Fruit fly (Drosophila melanogaster): Measurements from ENCODE around the gene asun.

The asun gene

DNA sequence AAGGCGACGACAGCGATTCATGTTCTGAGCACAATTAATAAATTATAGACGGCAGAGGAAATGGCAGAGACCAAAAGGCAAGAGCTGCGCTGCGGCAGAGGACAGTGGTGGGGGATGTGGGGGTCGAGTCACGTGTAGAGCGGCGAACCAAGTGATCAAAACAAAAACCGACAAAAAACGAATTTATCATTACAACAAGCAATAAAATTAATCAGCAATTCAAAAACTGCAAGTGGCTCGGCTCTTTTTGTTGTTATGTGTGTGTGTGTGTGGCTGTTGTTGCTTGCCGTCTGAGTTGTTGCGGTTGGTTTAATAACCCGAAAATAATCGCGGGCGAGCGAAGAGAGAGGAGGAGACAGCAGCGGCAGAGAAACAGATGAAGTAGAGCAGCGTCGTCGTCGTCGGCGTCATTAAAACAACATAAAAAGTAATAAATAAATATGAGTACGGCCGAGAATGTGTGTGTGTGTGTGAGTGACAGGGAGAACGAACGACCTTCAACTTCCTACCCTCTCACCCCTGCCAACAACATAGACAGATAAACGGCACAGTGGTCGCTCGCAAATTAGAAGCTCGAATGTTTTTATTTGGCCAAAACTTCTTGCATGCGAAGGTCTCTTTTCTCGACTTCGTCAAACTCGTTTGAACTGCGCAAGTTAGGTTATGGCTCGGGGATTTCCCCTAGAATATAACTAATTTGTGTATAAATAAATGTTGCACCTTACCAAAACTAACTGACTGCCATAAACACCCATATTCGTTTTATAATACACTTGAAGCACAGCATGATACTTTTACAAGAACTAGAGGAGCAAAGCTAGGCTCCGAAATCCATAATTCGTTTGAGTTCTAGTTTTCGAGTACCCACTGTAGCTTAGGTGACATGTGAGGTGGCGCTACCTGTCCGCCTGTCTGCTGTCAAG is 32.4 kb upstream of the asun start (continued):
- peak; percentile 20 to 72 for TF ChIP-seq salr (GFP tag; optimal IDR thresholded peaks at IDR 0.05)
- TF ChIP-seq dsx (GFP tag; optimal IDR thresholded peaks at IDR 0.05; ENCODE audit: poor library complexity, severe bottlenecking): peak; percentile 51
- TF ChIP-seq fkh (GFP tag; optimal IDR thresholded peaks at IDR 0.05): peak; percentile 55
- TF ChIP-seq CG10669 (GFP tag; optimal IDR thresholded peaks at IDR 0.05): peak; percentile 78
- peak; percentile 68 for TF ChIP-seq spab (GFP tag; optimal IDR thresholded peaks at IDR 0.05)
- TF ChIP-seq Met (GFP tag; optimal IDR thresholded peaks at IDR 0.05): peak; percentile 65
- TF ChIP-seq CG11294 (GFP tag; IDR thresholded peaks at IDR 0.05): no peak
- peak; percentile 64 for TF ChIP-seq Ets96B (tag; optimal IDR thresholded peaks at IDR 0.05)
- peak; percentile 70 for TF ChIP-seq topi (GFP tag; optimal IDR thresholded peaks at IDR 0.05)
- no peak for TF ChIP-seq eg (GFP tag; IDR thresholded peaks at IDR 0.05)
- TF ChIP-seq CG8319 (GFP tag; optimal IDR thresholded peaks at IDR 0.05): peak; percentile 48
- TF ChIP-seq CG31627 (GFP tag; optimal IDR thresholded peaks at IDR 0.05): peak; percentile 62
- peak; percentile 81 for TF ChIP-seq svp (GFP tag)
- TF ChIP-seq dac (GFP tag; optimal IDR thresholded peaks at IDR 0.05): peak; percentile 44
- peak; percentile 43 for TF ChIP-seq Sox102F (GFP tag; optimal IDR thresholded peaks at IDR 0.05)
- TF ChIP-seq CG6808 (GFP tag; optimal IDR thresholded peaks at IDR 0.05): peak; percentile 67
- peak; percentile 71 for TF ChIP-seq achi (GFP tag; optimal IDR thresholded peaks at IDR 0.05)
- peak; percentile 64 for TF ChIP-seq Sox14 (GFP tag; optimal IDR thresholded peaks at IDR 0.05)
- TF ChIP-seq CG11762 (GFP tag; optimal IDR thresholded peaks at IDR 0.05; ENCODE audit: insufficient read depth): peak; percentile 57
- TF ChIP-seq pdm3 (GFP tag; optimal IDR thresholded peaks at IDR 0.05): peak; percentile 81
- peak; percentile 88 for TF ChIP-seq CG32006 (GFP tag; optimal IDR thresholded peaks at IDR 0.05)
- TF ChIP-seq CG11902 (GFP tag; optimal IDR thresholded peaks at IDR 0.05): peak; percentile 71
- TF ChIP-seq cyc (GFP tag; optimal IDR thresholded peaks at IDR 0.05): peak; percentile 42
- no peak for TF ChIP-seq CG15336 (GFP tag; IDR thresholded peaks at IDR 0.05)
- TF ChIP-seq esn (GFP tag; optimal IDR thresholded peaks at IDR 0.05): peak; percentile 70
- TF ChIP-seq Sox15 (GFP tag; optimal IDR thresholded peaks at IDR 0.05): peak; percentile 65
- no peak for TF ChIP-seq CG8119 (GFP tag; IDR thresholded peaks at IDR 0.05)
- TF ChIP-seq CG34406 (GFP tag; optimal IDR thresholded peaks at IDR 0.05): peak; percentile 43
- TF ChIP-seq Eip75B (GFP tag; optimal IDR thresholded peaks at IDR 0.05): peak; percentile 80
- TF ChIP-seq fd59A (GFP tag; optimal IDR thresholded peaks at IDR 0.05): peak; percentile 76
- peak; percentile 33 for TF ChIP-seq CG1621 (tag; optimal IDR thresholded peaks at IDR 0.05)
- peak; percentile 70 for TF ChIP-seq CG6276 (GFP tag; optimal IDR thresholded peaks at IDR 0.05)
- peak; percentile 77 for TF ChIP-seq CG3032 (tag; optimal IDR thresholded peaks at IDR 0.05)
- TF ChIP-seq CG6163 (GFP tag; IDR thresholded peaks at IDR 0.05): no peak
- no peak for TF ChIP-seq Gug (GFP tag; IDR thresholded peaks at IDR 0.05)
- peak; percentile 88 for TF ChIP-seq Eip78C (GFP tag)
- peak; percentile 74 for TF ChIP-seq net (GFP tag; optimal IDR thresholded peaks at IDR 0.05)
- peak; percentile 16 to 83 for TF ChIP-seq ss (GFP tag; optimal IDR thresholded peaks at IDR 0.05)
- TF ChIP-seq acj6 (GFP tag; optimal IDR thresholded peaks at IDR 0.05): peak; percentile 80
- TF ChIP-seq CG9139 (GFP tag; optimal IDR thresholded peaks at IDR 0.05): peak; percentile 13

DNA sequence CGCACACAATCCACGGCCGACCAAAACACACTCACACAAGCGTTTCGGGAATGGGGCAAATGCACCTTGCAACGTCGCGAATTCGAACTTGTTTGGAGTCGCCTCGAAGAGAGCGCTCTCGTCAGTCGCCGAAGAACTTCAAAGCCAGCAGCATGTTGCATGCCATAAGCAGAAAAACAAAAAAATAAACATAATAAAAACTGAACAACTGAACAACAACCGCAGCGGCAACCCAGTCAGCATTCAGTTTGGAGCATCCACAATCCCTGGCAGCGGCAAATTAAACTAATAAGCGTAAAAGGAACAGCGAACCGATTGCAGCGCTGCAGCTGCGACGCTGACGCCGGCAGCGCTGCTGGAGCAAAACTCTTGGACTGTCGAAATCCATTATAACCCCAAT is 31.5 kb upstream of the asun start:
- TF ChIP-seq dsx (GFP tag; optimal IDR thresholded peaks at IDR 0.05; ENCODE audit: poor library complexity, severe bottlenecking): no peak
- peak; percentile 18 for TF ChIP-seq Eip93F (GFP tag; optimal IDR thresholded peaks at IDR 0.05)
- no peak for TF ChIP-seq OdsH (GFP tag; optimal IDR thresholded peaks at IDR 0.05)
- no peak for TF ChIP-seq fd85E (GFP tag; optimal IDR thresholded peaks at IDR 0.05)
- TF ChIP-seq CG8319 (GFP tag; optimal IDR thresholded peaks at IDR 0.05): no peak
- peak; percentile 36 for TF ChIP-seq Lpt (GFP tag; optimal IDR thresholded peaks at IDR 0.05)
- no peak for TF ChIP-seq CG31627 (GFP tag; optimal IDR thresholded peaks at IDR 0.05)
- no peak for TF ChIP-seq CG6163 (GFP tag; IDR thresholded peaks at IDR 0.05)
- no peak for TF ChIP-seq fkh (GFP tag; optimal IDR thresholded peaks at IDR 0.05)
- TF ChIP-seq vri (GFP tag; optimal IDR thresholded peaks at IDR 0.05): no peak
- TF ChIP-seq Sox102F (GFP tag; optimal IDR thresholded peaks at IDR 0.05): no peak
- no peak for TF ChIP-seq CG7368 (GFP tag; optimal IDR thresholded peaks at IDR 0.05)
- no peak for TF ChIP-seq dac (GFP tag; optimal IDR thresholded peaks at IDR 0.05)
- TF ChIP-seq CG16779 (tag; optimal IDR thresholded peaks at IDR 0.05): peak; percentile 18
- TF ChIP-seq Smox (GFP tag; optimal IDR thresholded peaks at IDR 0.05): no peak
- TF ChIP-seq Blimp-1 (GFP tag; optimal IDR thresholded peaks at IDR 0.05): no peak
- no peak for TF ChIP-seq Eip75B (GFP tag; optimal IDR thresholded peaks at IDR 0.05)
- no peak for TF ChIP-seq cyc (GFP tag; optimal IDR thresholded peaks at IDR 0.05)
- TF ChIP-seq ss (GFP tag; optimal IDR thresholded peaks at IDR 0.05): peak; percentile 23 to 41
